Fruit fly (Drosophila melanogaster): ENCODE data around the gene CG5877.
A peak's percentile ranks its signal among the peaks of the same experiment; 100 is the strongest.

The CG5877 gene

DNA sequence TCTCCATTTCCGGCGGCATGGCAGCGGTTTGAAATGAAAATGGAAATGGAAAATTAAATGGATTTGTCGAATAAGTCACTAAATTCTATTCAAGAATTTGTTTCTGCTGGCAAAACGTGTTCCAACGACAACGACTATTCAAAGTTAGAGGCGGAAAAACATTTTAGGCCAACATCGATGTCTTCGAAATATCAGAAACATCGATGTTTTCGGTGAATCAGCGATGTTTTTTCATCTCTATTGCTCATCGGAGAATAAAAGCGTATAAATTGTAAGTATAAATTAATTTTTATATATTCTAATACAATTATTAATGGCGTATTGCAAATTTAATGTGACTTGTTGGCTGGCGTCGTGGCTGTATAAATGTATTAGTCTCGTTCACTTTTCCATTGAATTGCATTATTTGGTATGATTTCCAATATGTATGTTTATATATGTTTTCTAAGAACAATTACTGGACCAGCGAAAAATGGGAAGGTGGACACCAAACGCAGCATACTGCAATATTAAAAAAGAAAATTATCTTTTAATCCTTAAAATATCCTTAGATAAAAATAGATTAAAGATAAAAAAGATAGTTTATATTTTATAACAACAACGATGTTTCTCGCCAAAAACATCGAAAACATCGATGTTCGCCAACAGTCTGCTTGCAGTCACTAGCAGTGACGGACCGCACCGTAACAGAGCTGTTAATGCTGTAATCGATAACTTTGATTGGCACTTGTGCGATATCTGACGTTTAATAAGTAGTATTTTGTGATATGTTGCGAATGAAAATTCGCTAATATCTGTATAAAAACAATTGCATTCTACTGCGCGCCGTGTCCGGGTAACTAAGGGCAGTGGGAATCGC is 51.9 kb downstream of the CG5877 start, which contains the start of the genes CG12608 and Prp5:
Gene CG12608 (minus strand): TSS at position 153 of the 859 bp plus-strand sequence.
Gene Prp5 (plus strand): TSS at position 697 of the 859 bp plus-strand sequence.
- TF ChIP-seq CG2199 (GFP tag; IDR thresholded peaks at IDR 0.05) (no peak), BEAF-32 (GFP tag; optimal IDR thresholded peaks at IDR 0.05) (peak; percentile 68), maf-S (GFP tag; optimal IDR thresholded peaks at IDR 0.05) (no peak), exex (tag; optimal IDR thresholded peaks at IDR 0.05) (no peak), zen2 (GFP tag; IDR thresholded peaks at IDR 0.05; ENCODE audit: partially characterized antibody) (peak; percentile 35; the same call in 2 of the 3 replicates), CG9932 (GFP tag; IDR thresholded peaks at IDR 0.05) (peak; percentile 53), CG6791 (GFP tag; IDR thresholded peaks at IDR 0.05; ENCODE audit: partially characterized antibody) (peak; percentile 84), CG17568 (GFP tag; optimal IDR thresholded peaks at IDR 0.05) (no peak), CG9797 (GFP tag; optimal IDR thresholded peaks at IDR 0.05) (no peak), CG17361 (GFP tag; IDR thresholded peaks at IDR 0.05) (peak; percentile 55; the same call in 2 of the 3 replicates), zf30C (GFP tag; optimal IDR thresholded peaks at IDR 0.05) (no peak), chinmo (GFP tag; IDR thresholded peaks at IDR 0.05; ENCODE audit: partially characterized antibody) (0 out of 4 replicates have a peak, but pooled peaks have one; percentile 41), CG6854 (GFP tag; optimal IDR thresholded peaks at IDR 0.05) (no peak), CG14710 (tag; optimal IDR thresholded peaks at IDR 0.05) (peak; percentile 4), cwo (GFP tag; optimal IDR thresholded peaks at IDR 0.05) (no peak), Hsf (GFP tag; optimal IDR thresholded peaks at IDR 0.05) (no peak), run (tag; optimal IDR thresholded peaks at IDR 0.05) (no peak), CG18262 (tag; optimal IDR thresholded peaks at IDR 0.05) (peak; percentile 9), Bgb (GFP tag; IDR thresholded peaks at IDR 0.05; ENCODE audit: partially characterized antibody) (peak; percentile 70), CG4617 (GFP tag; optimal IDR thresholded peaks at IDR 0.05; ENCODE audit: borderline replicate concordance) (peak; percentile 30), HLH4C (GFP tag; IDR thresholded peaks at IDR 0.05; ENCODE audit: partially characterized antibody) (peak; percentile 40), CG4282 (GFP tag; optimal IDR thresholded peaks at IDR 0.05) (no peak), inv (GFP tag; IDR thresholded peaks at IDR 0.05; ENCODE audit: partially characterized antibody) (peak; percentile 44), Doc3 (GFP tag; IDR thresholded peaks at IDR 0.05; ENCODE audit: partially characterized antibody) (peak; percentile 52; the same call in 2 of the 3 replicates), amos (GFP tag; IDR thresholded peaks at IDR 0.05; ENCODE audit: partially characterized antibody) (peak; percentile 69), pzg (GFP tag; optimal IDR thresholded peaks at IDR 0.05) (peak; percentile 31), Pdp1 (GFP tag; optimal IDR thresholded peaks at IDR 0.05) (peak in 1 of 2 experiments; percentile 26), prd (optimal IDR thresholded peaks at IDR 0.05) (no peak), prd (GFP tag; IDR thresholded peaks at IDR 0.05) (0 out of 3 replicates have a peak, but pooled peaks have one; percentile 4), Med (GFP tag) (peak; percentile 62), HLH54F (GFP tag; optimal IDR thresholded peaks at IDR 0.05) (no peak), CG14860 (GFP tag; IDR thresholded peaks at IDR 0.05; ENCODE audit: partially characterized antibody) (peak; percentile 48; the same call in 2 of the 3 replicates), Opbp (GFP tag; IDR thresholded peaks at IDR 0.05; ENCODE audit: partially characterized antibody) (peak; percentile 63; the same call in 2 of the 3 replicates), sob (GFP tag; IDR thresholded peaks at IDR 0.05) (no peak), ap (GFP tag; IDR thresholded peaks at IDR 0.05) (no peak), Scr (GFP tag; IDR thresholded peaks at IDR 0.05; ENCODE audit: partially characterized antibody) (peak; percentile 68), Dll (GFP tag; IDR thresholded peaks at IDR 0.05; ENCODE audit: partially characterized antibody) (peak; percentile 69; the same call in 3 of the 4 replicates), unc-4 (GFP tag; IDR thresholded peaks at IDR 0.05; ENCODE audit: partially characterized antibody) (peak; percentile 53; the same call in 1 of the 2 replicates), mld (GFP tag; IDR thresholded peaks at IDR 0.05; ENCODE audit: partially characterized antibody) (peak; percentile 66; the same call in 1 of the 3 replicates), CG11398 (GFP tag; optimal IDR thresholded peaks at IDR 0.05) (no peak), stwl (tag; optimal IDR thresholded peaks at IDR 0.05) (peak; percentile 10), CG30431 (GFP tag; optimal IDR thresholded peaks at IDR 0.05) (no peak), jumu (GFP tag; optimal IDR thresholded peaks at IDR 0.05) (no peak), gce (GFP tag; IDR thresholded peaks at IDR 0.05) (no peak), Dip2 (GFP tag; IDR thresholded peaks at IDR 0.05) (no peak), scrt (GFP tag; optimal IDR thresholded peaks at IDR 0.05) (no peak)

Data from whole organism, embryonic.